Worm (Caenorhabditis elegans) whole organism, midembryonic: Measurements from ENCODE around the gene R04E5.8.
A peak's percentile ranks its signal among the peaks of the same experiment; 100 is the strongest.

Experiments used
- T22C8.4 ChIP-seq: fragments of 200-800 bp; sonication (Bioruptor generic); IDR thresholded peaks from 2 replicates; pipeline ENCODE4 v1.3.6; 2022; ENCODE audit warnings: missing genetic modification characterization, missing compliant biosample characterization
- cog-1 ChIP-seq: sonication (generic microtip); optimal IDR thresholded peaks from 2 replicates; lab custom pipeline; 2016; ENCODE audit warnings: missing genetic modification characterization, missing compliant biosample characterization
- flt-1 ChIP-seq: fragments of 200-800 bp; sonication (Bioruptor generic); IDR thresholded peaks from 2 replicates; pipeline ENCODE4 v1.3.6; 2022; ENCODE audit warnings: missing genetic modification characterization, missing compliant biosample characterization
- klf-2 ChIP-seq: fragments of 200-800 bp; sonication (Bioruptor generic); conservative IDR thresholded peaks from 2 replicates; pipeline ENCODE4 v1.3.6; 2022; ENCODE audit warnings: missing genetic modification reagents, missing genetic modification characterization, missing compliant biosample characterization
- med-1 ChIP-seq: sonication (generic microtip); optimal IDR thresholded peaks from 2 replicates; lab custom pipeline; 2017; ENCODE audit warnings: missing genetic modification characterization, mild to moderate bottlenecking, missing compliant biosample characterization, antibody characterized with exemption, missing genetic modification reagents; ENCODE audit not compliant: insufficient read depth
- ref-1 ChIP-seq: fragments of 200-800 bp; sonication (Bioruptor generic); conservative IDR thresholded peaks from 2 replicates; pipeline ENCODE4 v1.3.6; 2022; ENCODE audit warnings: missing genetic modification reagents, missing genetic modification characterization, missing compliant biosample characterization
- tab-1 ChIP-seq: fragments of 200-800 bp; sonication (Bioruptor generic); IDR thresholded peaks from 2 replicates; pipeline ENCODE4 v1.3.6; 2022; ENCODE audit warnings: missing genetic modification characterization, missing compliant biosample characterization
- ztf-23 ChIP-seq: fragments of 200-800 bp; sonication (Bioruptor generic); IDR thresholded peaks from 2 replicates; pipeline ENCODE4 v1.3.6; 2022; ENCODE audit warnings: missing genetic modification reagents, missing genetic modification characterization, missing compliant biosample characterization
- ztf-29 ChIP-seq: fragments of 200-800 bp; sonication (Bioruptor generic); IDR thresholded peaks from 2 replicates; pipeline ENCODE4 v1.3.6; 2022; ENCODE audit warnings: missing genetic modification reagents, missing genetic modification characterization, missing compliant biosample characterization

Gene R04E5.8

ce11 chrX:8828365-8828764 lies 22.4 kb upstream of the R04E5.8 start, which contains the start of gene rcs-1:
Gene rcs-1 (minus strand): TSS chrX:8828540.
- no peak for TF ChIP-seq klf-2
- TF ChIP-seq T22C8.4 (GFP tag; lab: Robert Waterston, UW): no peak
- TF ChIP-seq tab-1 (GFP tag; lab: Robert Waterston, UW): no peak
- TF ChIP-seq cog-1 (tag; lab: Kevin White, UChicago): no peak
- no peak for TF ChIP-seq flt-1 (GFP tag; lab: Robert Waterston, UW)
- no peak for TF ChIP-seq ref-1 (GFP tag; lab: Robert Waterston, UW)
- TF ChIP-seq ztf-29: no peak
- no peak for TF ChIP-seq ztf-23 (GFP tag; lab: Robert Waterston, UW)
- TF ChIP-seq med-1 (GFP tag; lab: Kevin White, UChicago): no peak

- TF ChIP-seq ztf-23 (GFP tag; lab: Robert Waterston, UW) (no peak), klf-2 (no peak), cog-1 (tag; lab: Kevin White, UChicago) (no peak), ztf-29 (no peak), med-1 (GFP tag; lab: Kevin White, UChicago) (no peak), flt-1 (GFP tag; lab: Robert Waterston, UW) (no peak), tab-1 (GFP tag; lab: Robert Waterston, UW) (no peak), T22C8.4 (GFP tag; lab: Robert Waterston, UW) (no peak), ref-1 (GFP tag; lab: Robert Waterston, UW) (no peak)
These were observed 18.5 kb upstream of the R04E5.8 start, which contains the start of gene ifd-1 for ce11 chrX:8824437-8824836. Gene ifd-1 (minus strand): TSS chrX:8824448.

- no peak for TF ChIP-seq med-1 (GFP tag; lab: Kevin White, UChicago)
- TF ChIP-seq tab-1 (GFP tag; lab: Robert Waterston, UW): no peak
- TF ChIP-seq klf-2: no peak
- TF ChIP-seq ztf-29: no peak
- no peak for TF ChIP-seq ztf-23 (GFP tag; lab: Robert Waterston, UW)
- no peak for TF ChIP-seq ref-1 (GFP tag; lab: Robert Waterston, UW)
- no peak for TF ChIP-seq flt-1 (GFP tag; lab: Robert Waterston, UW)
- no peak for TF ChIP-seq T22C8.4 (GFP tag; lab: Robert Waterston, UW)
These were observed 14.7 kb upstream of the R04E5.8 start for ce11 chrX:8820643-8821042.

ce11 chrX:8819815-8820415 lies 14.0 kb upstream of the R04E5.8 start:
- TF ChIP-seq ztf-23 (GFP tag; lab: Robert Waterston, UW) (no peak), T22C8.4 (GFP tag; lab: Robert Waterston, UW) (no peak), flt-1 (GFP tag; lab: Robert Waterston, UW) (no peak), cog-1 (tag; lab: Kevin White, UChicago) (no peak), klf-2 (no peak), tab-1 (GFP tag; lab: Robert Waterston, UW) (no peak), med-1 (GFP tag; lab: Kevin White, UChicago) (no peak), ztf-29 (no peak), ref-1 (GFP tag; lab: Robert Waterston, UW) (no peak)

ce11 chrX:8818438-8818837 lies 12.5 kb upstream of the R04E5.8 start:
- peak; percentile 8; the same call in 1 of the 2 replicates for TF ChIP-seq T22C8.4 (GFP tag; lab: Robert Waterston, UW)

ce11 chrX:8817929-8818328 lies 12.0 kb upstream of the R04E5.8 start:
- TF ChIP-seq tab-1 (GFP tag; lab: Robert Waterston, UW) (peak; percentile 80), med-1 (GFP tag; lab: Kevin White, UChicago) (no peak), ref-1 (GFP tag; lab: Robert Waterston, UW) (peak; percentile 48; the same call in 1 of the 2 replicates), T22C8.4 (GFP tag; lab: Robert Waterston, UW) (peak; percentile 51), klf-2 (peak; percentile 65; the same call in 1 of the 2 replicates), ztf-29 (no peak), flt-1 (GFP tag; lab: Robert Waterston, UW) (peak; percentile 89), ztf-23 (GFP tag; lab: Robert Waterston, UW) (peak; percentile 69; the same call in 1 of the 2 replicates), cog-1 (tag; lab: Kevin White, UChicago) (no peak)

DNA sequence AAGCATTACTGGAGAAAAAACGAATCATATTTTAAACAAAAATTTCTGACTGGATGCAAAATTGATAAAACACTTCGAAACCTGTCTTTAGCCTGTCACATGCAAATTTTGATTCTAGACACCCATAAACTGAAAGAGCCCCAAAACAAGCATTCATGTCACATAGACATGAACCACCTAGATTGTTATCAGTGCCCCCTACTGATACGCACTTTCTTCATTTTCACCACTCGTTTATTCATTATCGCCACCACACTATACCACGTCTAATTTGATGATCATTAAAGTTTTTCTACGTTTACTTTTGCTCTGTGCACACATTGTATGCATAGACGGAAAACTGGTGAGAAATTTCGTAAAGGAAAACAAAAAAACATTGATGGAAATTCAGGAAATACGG lies 6.0 kb upstream of the R04E5.8 start, which contains the start of gene cnnm-2:
Gene cnnm-2, plus strand, starts transcription at position 190 of the 400 bp plus-strand sequence.
- TF ChIP-seq tab-1 (GFP tag; lab: Robert Waterston, UW): no peak
- TF ChIP-seq flt-1 (GFP tag; lab: Robert Waterston, UW): no peak
- no peak for TF ChIP-seq med-1 (GFP tag; lab: Kevin White, UChicago)
- no peak for TF ChIP-seq ztf-29
- TF ChIP-seq klf-2: no peak
- TF ChIP-seq ztf-23 (GFP tag; lab: Robert Waterston, UW): no peak
- no peak for TF ChIP-seq ref-1 (GFP tag; lab: Robert Waterston, UW)
- TF ChIP-seq cog-1 (tag; lab: Kevin White, UChicago): no peak
- no peak for TF ChIP-seq T22C8.4 (GFP tag; lab: Robert Waterston, UW)

ce11 chrX:8810908-8811307 lies 5.0 kb upstream of the R04E5.8 start, which contains the start of gene R04E5.9:
Gene R04E5.9 (minus strand): TSS chrX:8811142.
- TF ChIP-seq klf-2 (no peak), T22C8.4 (GFP tag; lab: Robert Waterston, UW) (peak; percentile 69), flt-1 (GFP tag; lab: Robert Waterston, UW) (0 out of 2 replicates have a peak, but pooled peaks have one; percentile 26), cog-1 (tag; lab: Kevin White, UChicago) (peak; percentile 78)

- TF ChIP-seq ztf-29 (no peak), klf-2 (no peak), flt-1 (GFP tag; lab: Robert Waterston, UW) (no peak), ref-1 (GFP tag; lab: Robert Waterston, UW) (no peak), T22C8.4 (GFP tag; lab: Robert Waterston, UW) (no peak), ztf-23 (GFP tag; lab: Robert Waterston, UW) (no peak), med-1 (GFP tag; lab: Kevin White, UChicago) (no peak), cog-1 (tag; lab: Kevin White, UChicago) (no peak), tab-1 (GFP tag; lab: Robert Waterston, UW) (no peak)
These were observed 2.8 kb upstream of the R04E5.8 start for ce11 chrX:8808740-8809139.
